Worm (Caenorhabditis elegans) whole organism, L4/young adult: ENCODE results near the gene K06A4.6.

Source experiments
- W03F9.2 ChIP-seq: fragments of 150-350 bp; optimal IDR thresholded peaks from 2 replicates; lab custom pipeline; 2014; ENCODE audit warnings: missing biosample characterization, missing genetic modification characterization
- him-1 ChIP-seq: sonication (generic microtip); optimal IDR thresholded peaks from 2 replicates; lab custom pipeline; 2016; ENCODE audit warnings: missing genotype, missing genetic modification reagents, missing genetic modification characterization, missing compliant biosample characterization

- TF ChIP-seq W03F9.2 (no peak), him-1 (tag; lab: Kevin White, UChicago) (no peak)
Measured at ce11 chrV:9441046-9441445, 39.4 kb downstream of the K06A4.6 start.
